Worm (Caenorhabditis elegans): ENCODE data around the gene fbxb-34.

- TF ChIP-seq lsy-2 (tag; optimal IDR thresholded peaks at IDR 0.05) (no peak), nhr-76 (tag; optimal IDR thresholded peaks at IDR 0.05) (no peak), nhr-237 (tag; optimal IDR thresholded peaks at IDR 0.05) (no peak), ham-2 (GFP tag; optimal IDR thresholded peaks at IDR 0.05) (no peak), snpc-4 (tag; optimal IDR thresholded peaks at IDR 0.05) (no peak), elt-3 (tag; optimal IDR thresholded peaks at IDR 0.05) (no peak), unc-62 (GFP tag; optimal IDR thresholded peaks at IDR 0.05) (no peak)
These were observed 36.8 kb downstream of the fbxb-34 start, which contains the start of gene T04B8.5 for ce11 chrII:624443-624842.

All from whole organism, mixed stage, embryonic.